Fruit fly (Drosophila melanogaster) whole organism, embryonic: ENCODE results near the gene Prosbeta2R2.

Experiments
- Antp ChIP-seq: fragments of 200-800 bp; sonication (Bioruptor generic); optimal IDR thresholded peaks from 3 replicates; lab custom pipeline; 2016; ENCODE audit warnings: missing biosample characterization, missing genetic modification characterization
- B-H1 ChIP-seq: fragments of 200-800 bp; sonication (Bioruptor generic); IDR thresholded peaks from 3 replicates; pipeline ENCODE4 v1.3.6; 2022; ENCODE audit warnings: missing biosample characterization, missing genetic modification characterization
- Bteb2 ChIP-seq: fragments of 200-800 bp; sonication (Bioruptor generic); optimal IDR thresholded peaks from 2 replicates; lab custom pipeline; 2016; ENCODE audit warnings: missing biosample characterization, missing genetic modification characterization
- CG10209 ChIP-seq: fragments of 200-800 bp; sonication (Bioruptor generic); optimal IDR thresholded peaks from 3 replicates; lab custom pipeline; 2017; ENCODE audit warnings: missing biosample characterization, mild to moderate bottlenecking, missing genetic modification characterization, missing genetic modification reagents
- CG1024 ChIP-seq: fragments of 200-800 bp; sonication (Bioruptor generic); IDR thresholded peaks from 2 replicates; pipeline ENCODE4 v1.3.6; 2022; ENCODE audit warnings: missing biosample characterization, missing genetic modification characterization
- CG10321 ChIP-seq: fragments of 200-800 bp; sonication (Bioruptor generic); IDR thresholded peaks from 2 replicates; pipeline ENCODE4 v1.3.6; 2022; ENCODE audit warnings: missing biosample characterization, missing genetic modification characterization
- CG10462 ChIP-seq: fragments of 200-800 bp; sonication (Bioruptor generic); optimal IDR thresholded peaks from 2 replicates; lab custom pipeline; 2016; ENCODE audit warnings: missing biosample characterization, missing genetic modification characterization
- CG10979 ChIP-seq: fragments of 200-800 bp; sonication (Bioruptor generic); optimal IDR thresholded peaks from 2 replicates; lab custom pipeline; 2018; ENCODE audit warnings: missing biosample characterization, mild to moderate bottlenecking, missing genetic modification characterization, moderate library complexity
- CG11696 ChIP-seq: fragments of 200-800 bp; sonication (Bioruptor generic); IDR thresholded peaks from 2 replicates; pipeline ENCODE4 v1.3.6; 2022; ENCODE audit warnings: missing biosample characterization, missing genetic modification characterization
- CG12155 ChIP-seq: fragments of 200-800 bp; sonication (Bioruptor generic); optimal IDR thresholded peaks from 3 replicates; lab custom pipeline; 2016; ENCODE audit warnings: missing biosample characterization, missing genetic modification characterization
- CG12219 ChIP-seq: fragments of 200-800 bp; sonication (Bioruptor generic); optimal IDR thresholded peaks from 3 replicates; lab custom pipeline; 2018; ENCODE audit warnings: missing biosample characterization, mild to moderate bottlenecking, missing genetic modification characterization
- CG14965 ChIP-seq: fragments of 200-800 bp; sonication (Bioruptor generic); optimal IDR thresholded peaks from 2 replicates; lab custom pipeline; 2016; ENCODE audit warnings: missing biosample characterization, missing genetic modification characterization, borderline replicate concordance
- CG1647 ChIP-seq: fragments of 200-800 bp; sonication (Bioruptor generic); optimal IDR thresholded peaks from 3 replicates; lab custom pipeline; 2016; ENCODE audit warnings: missing biosample characterization, missing genetic modification characterization
- CG17829 ChIP-seq: fragments of 200-800 bp; optimal IDR thresholded peaks from 2 replicates; lab custom pipeline; 2019; ENCODE audit warnings: missing biosample characterization, mild to moderate bottlenecking, missing genetic modification characterization, moderate library complexity
- CG34422 ChIP-seq: fragments of 200-800 bp; sonication (Bioruptor generic); IDR thresholded peaks from 3 replicates; pipeline ENCODE4 v1.3.6; 2022; ENCODE audit warnings: missing biosample characterization, missing genetic modification characterization
- CG3847 ChIP-seq: fragments of 200-800 bp; sonication (Bioruptor generic); IDR thresholded peaks from 2 replicates; pipeline ENCODE4 v1.3.6; 2022; ENCODE audit warnings: missing biosample characterization, missing genetic modification characterization
- CG4282 ChIP-seq: fragments of 200-800 bp; sonication (Bioruptor generic); optimal IDR thresholded peaks from 2 replicates; lab custom pipeline; 2016; ENCODE audit warnings: missing biosample characterization, missing genetic modification characterization
- CG6689 ChIP-seq: fragments of 200-800 bp; sonication (Bioruptor generic); IDR thresholded peaks from 2 replicates; pipeline ENCODE4 v1.3.6; 2022; ENCODE audit warnings: missing biosample characterization, missing genetic modification characterization
- CG8388 ChIP-seq: fragments of 200-800 bp; sonication (Bioruptor generic); optimal IDR thresholded peaks from 2 replicates; lab custom pipeline; 2019; ENCODE audit warnings: missing biosample characterization, mild to moderate bottlenecking, missing genetic modification characterization, moderate library complexity
- CG9932 ChIP-seq: fragments of 200-800 bp; sonication (Bioruptor generic); IDR thresholded peaks from 2 replicates; pipeline ENCODE4 v1.3.6; 2022; ENCODE audit warnings: missing biosample characterization, missing genetic modification characterization
- D19B ChIP-seq: fragments of 200-800 bp; sonication (Bioruptor generic); optimal IDR thresholded peaks from 2 replicates; lab custom pipeline; 2017; ENCODE audit warnings: missing biosample characterization, mild to moderate bottlenecking, missing genetic modification characterization
- Deaf1 ChIP-seq: fragments of 200-800 bp; optimal IDR thresholded peaks from 3 replicates; lab custom pipeline; 2019; ENCODE audit warnings: missing biosample characterization, mild to moderate bottlenecking, missing genetic modification characterization, moderate library complexity
- Dip2 ChIP-seq: fragments of 200-800 bp; sonication (Bioruptor generic); IDR thresholded peaks from 2 replicates; pipeline ENCODE4 v1.3.6; 2022; ENCODE audit warnings: missing biosample characterization, missing genetic modification characterization
- HLH54F ChIP-seq: fragments of 200-800 bp; sonication (Bioruptor generic); optimal IDR thresholded peaks from 3 replicates; lab custom pipeline; 2016; ENCODE audit warnings: missing biosample characterization, missing genetic modification characterization
- Lpt ChIP-seq: fragments of >200 bp; optimal IDR thresholded peaks from 2 replicates; lab custom pipeline; 2018; ENCODE audit warnings: missing biosample characterization, missing genetic modification characterization
- Myb ChIP-seq: fragments of 200-800 bp; sonication (Bioruptor generic); optimal IDR thresholded peaks from 2 replicates; lab custom pipeline; 2016; ENCODE audit warnings: missing biosample characterization, missing genetic modification characterization
- Side ChIP-seq: fragments of 200-800 bp; sonication (Bioruptor generic); optimal IDR thresholded peaks from 2 replicates; lab custom pipeline; 2016; ENCODE audit warnings: missing biosample characterization, missing genetic modification characterization
- Sin3A ChIP-seq: fragments of >200 bp; optimal IDR thresholded peaks from 2 replicates; lab custom pipeline; 2018
- al ChIP-seq: fragments of 200-800 bp; sonication (Bioruptor generic); IDR thresholded peaks from 2 replicates; pipeline ENCODE4 v1.3.6; 2022; ENCODE audit warnings: missing biosample characterization, missing genetic modification characterization
- ash1 ChIP-seq: fragments of 200-800 bp; sonication (Bioruptor generic); optimal IDR thresholded peaks from 2 replicates; lab custom pipeline; 2018; ENCODE audit warnings: missing biosample characterization, mild to moderate bottlenecking, missing genetic modification characterization
- az2 ChIP-seq: fragments of 200-800 bp; sonication (Bioruptor generic); optimal IDR thresholded peaks from 3 replicates; lab custom pipeline; 2016; ENCODE audit warnings: missing biosample characterization, missing genetic modification characterization
- chinmo ChIP-seq: fragments of 200-800 bp; sonication (Bioruptor generic); IDR thresholded peaks from 4 replicates; pipeline ENCODE4 v1.3.6; 2022; ENCODE audit warnings: missing biosample characterization, missing genetic modification characterization; ENCODE audit not compliant: partially characterized antibody
- crc ChIP-seq: fragments of 200-800 bp; sonication (Bioruptor generic); optimal IDR thresholded peaks from 2 replicates; lab custom pipeline; 2016; ENCODE audit warnings: missing biosample characterization, missing genetic modification characterization
- da ChIP-seq: fragments of 200-800 bp; sonication (Bioruptor generic); optimal IDR thresholded peaks from 2 replicates; lab custom pipeline; 2016; ENCODE audit warnings: missing biosample characterization, missing genetic modification characterization
- dan ChIP-seq: fragments of 200-800 bp; sonication (Bioruptor generic); IDR thresholded peaks from 2 replicates; pipeline ENCODE4 v1.3.6; 2022; ENCODE audit warnings: missing biosample characterization, missing genetic modification characterization
- dmrt99B ChIP-seq: fragments of 200-800 bp; sonication (Bioruptor generic); optimal IDR thresholded peaks from 2 replicates; lab custom pipeline; 2018; ENCODE audit warnings: missing biosample characterization, mild to moderate bottlenecking, missing genetic modification characterization, moderate library complexity
- gsb ChIP-seq: fragments of 200-800 bp; sonication (Bioruptor generic); IDR thresholded peaks from 2 replicates; pipeline ENCODE4 v1.3.6; 2022; ENCODE audit warnings: missing biosample characterization, missing genetic modification characterization
- gt ChIP-seq: fragments of 200-800 bp; sonication (Bioruptor generic); IDR thresholded peaks from 2 replicates; pipeline ENCODE4 v1.3.6; 2022; ENCODE audit warnings: missing biosample characterization, missing genetic modification characterization
- ind ChIP-seq: fragments of 200-800 bp; sonication (Bioruptor generic); optimal IDR thresholded peaks from 3 replicates; lab custom pipeline; 2016; ENCODE audit warnings: missing biosample characterization, missing genetic modification characterization
- jing ChIP-seq: fragments of 200-800 bp; sonication (Bioruptor generic); optimal IDR thresholded peaks from 2 replicates; lab custom pipeline; 2018; ENCODE audit warnings: missing biosample characterization, mild to moderate bottlenecking, missing genetic modification characterization
- kah ChIP-seq: fragments of 200-800 bp; sonication (Bioruptor generic); optimal IDR thresholded peaks from 2 replicates; lab custom pipeline; 2018; ENCODE audit warnings: missing biosample characterization, mild to moderate bottlenecking, missing genetic modification characterization
- klu ChIP-seq: fragments of 200-800 bp; sonication (Bioruptor generic); IDR thresholded peaks from 2 replicates; pipeline ENCODE4 v1.3.6; 2022; ENCODE audit warnings: missing biosample characterization, missing genetic modification characterization
- kni ChIP-seq: fragments of 200-800 bp; sonication (Bioruptor generic); optimal IDR thresholded peaks from 3 replicates; lab custom pipeline; 2017; ENCODE audit warnings: mild to moderate bottlenecking, missing biosample characterization, missing genetic modification reagents, missing genetic modification characterization
- oc ChIP-seq: fragments of 200-800 bp; sonication (Bioruptor generic); optimal IDR thresholded peaks from 2 replicates; lab custom pipeline; 2018; ENCODE audit warnings: missing biosample characterization, mild to moderate bottlenecking, missing genetic modification characterization, moderate library complexity
- org-1 ChIP-seq: fragments of 200-800 bp; sonication (Bioruptor generic); optimal IDR thresholded peaks from 2 replicates; lab custom pipeline; 2017; ENCODE audit warnings: missing biosample characterization, missing genetic modification characterization
- phol ChIP-seq: fragments of 200-800 bp; sonication (Bioruptor generic); optimal IDR thresholded peaks from 3 replicates; lab custom pipeline; 2018; ENCODE audit warnings: missing biosample characterization, mild to moderate bottlenecking, missing genetic modification characterization, moderate library complexity
- tll ChIP-seq, 2 experiments: fragments of 200-800 bp in 1 of 2; fragments of >200 bp in 1 of 2; sonication (Bioruptor generic) in 1 of 2; optimal IDR thresholded peaks; 2 replicates each; lab custom pipeline; 2017 to 2019; ENCODE audit warnings: missing biosample characterization in 2 of 2, missing genetic modification characterization in 2 of 2, mild to moderate bottlenecking in 1 of 2, moderate library complexity in 1 of 2
- usp ChIP-seq: fragments of >200 bp; optimal IDR thresholded peaks from 2 replicates; lab custom pipeline; 2017; ENCODE audit warnings: missing biosample characterization, missing genetic modification characterization
- zfh2 ChIP-seq: fragments of 200-800 bp; sonication (Bioruptor generic); optimal IDR thresholded peaks from 2 replicates; lab custom pipeline; 2016; ENCODE audit warnings: missing biosample characterization, missing genetic modification characterization

Prosbeta2R2 gene

DNA sequence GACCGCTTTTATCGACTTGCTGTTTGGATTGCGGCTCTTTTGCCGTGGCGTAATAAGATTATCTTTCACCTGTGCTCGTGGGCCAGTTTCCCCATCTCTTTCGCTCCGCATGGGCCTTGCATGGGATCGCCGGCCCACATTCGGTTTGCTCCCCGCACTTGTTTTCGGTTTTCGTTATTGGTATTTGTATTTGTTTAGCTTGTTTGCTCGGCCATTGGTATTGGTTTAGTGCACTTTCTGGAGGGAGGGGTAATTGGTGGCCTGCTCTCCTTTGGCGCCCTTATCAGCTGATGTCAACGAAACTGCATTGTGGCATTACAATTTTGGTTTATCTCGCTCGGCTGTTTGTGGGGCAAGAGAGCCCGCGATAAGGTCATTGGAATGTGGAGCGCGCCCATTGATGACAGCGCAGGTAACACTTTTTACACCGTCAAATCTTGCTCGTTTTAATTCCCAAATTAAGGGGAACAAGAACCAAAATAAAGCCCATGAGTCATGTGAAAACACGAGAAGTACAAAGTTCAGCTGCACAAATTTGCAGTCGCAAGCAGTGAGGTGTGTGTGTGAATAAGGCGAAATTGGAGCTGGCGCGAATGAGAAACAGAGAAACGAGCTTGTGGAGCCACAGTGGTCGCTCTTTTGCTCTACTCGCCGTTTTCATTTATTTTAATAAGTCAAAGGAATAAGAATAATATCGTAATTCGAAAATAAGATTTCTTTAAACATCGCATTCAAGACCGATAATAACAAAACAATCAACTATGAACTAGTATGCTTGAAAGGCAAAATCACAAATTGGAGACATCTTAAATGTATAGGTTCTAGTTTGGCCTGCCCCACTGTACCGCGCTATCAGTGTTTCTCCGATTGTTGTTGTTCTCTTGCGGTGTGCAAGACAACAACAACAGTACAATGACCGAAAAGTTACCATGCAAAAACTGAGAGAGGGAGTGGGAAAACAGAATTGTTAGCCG is 3.7 kb downstream of the Prosbeta2R2 start (continued):
- TF ChIP-seq jing, result peak; percentile 93
- TF ChIP-seq al, result no peak
- TF ChIP-seq Lpt, result no peak
- peak; percentile 96 for TF ChIP-seq CG4282 (GFP tag; lab: Kevin White, UChicago)
- peak; percentile 98 for TF ChIP-seq CG10462 (GFP tag; lab: Kevin White, UChicago)
- peak; percentile 98 for TF ChIP-seq da (GFP tag; lab: Kevin White, UChicago)
- peak; percentile 95 for TF ChIP-seq CG14965 (GFP tag; lab: Kevin White, UChicago)
- peak; percentile 92 for TF ChIP-seq kah
- TF ChIP-seq zfh2 (GFP tag; lab: Kevin White, UChicago), result peak; percentile 27
- TF ChIP-seq ind, result peak; percentile 78
- peak; percentile 93 for TF ChIP-seq az2 (GFP tag; lab: Kevin White, UChicago)
- TF ChIP-seq org-1 (GFP tag; lab: Kevin White, UChicago), result peak; percentile 98
- TF ChIP-seq klu (GFP tag; lab: Robert Waterston, UW), result peak; percentile 51
- peak; percentile 94 for TF ChIP-seq gt (GFP tag; lab: Robert Waterston, UW)
- peak; percentile 99 for TF ChIP-seq CG10209 (GFP tag; lab: Kevin White, UChicago)
- TF ChIP-seq kni (GFP tag; lab: Kevin White, UChicago), result peak; percentile 100
- TF ChIP-seq tll (GFP tag; optimal IDR thresholded peaks at IDR 0.05; lab: Kevin White, UChicago), result peak in 1 of 2 experiments; percentile 86
- peak; percentile 99 for TF ChIP-seq oc (tag; lab: Kevin White, UChicago)
- peak; percentile 88 for TF ChIP-seq B-H1 (GFP tag; lab: Robert Waterston, UW)
- peak; percentile 48 for TF ChIP-seq CG3847
- TF ChIP-seq crc (GFP tag; lab: Kevin White, UChicago), result peak; percentile 93
- no peak for TF ChIP-seq Sin3A (lab: Kevin White, UChicago)
- TF ChIP-seq Myb (GFP tag; lab: Kevin White, UChicago), result peak; percentile 82
- peak; percentile 99 for TF ChIP-seq Side (GFP tag; lab: Kevin White, UChicago)
- peak; percentile 31; the same call in 1 of the 2 replicates for TF ChIP-seq gsb (GFP tag; lab: Robert Waterston, UW)
- TF ChIP-seq CG6689 (GFP tag; lab: Robert Waterston, UW), result peak; percentile 94
- TF ChIP-seq D19B (GFP tag; lab: Kevin White, UChicago), result no peak
- TF ChIP-seq CG12219 (GFP tag; lab: Kevin White, UChicago), result peak; percentile 94
- TF ChIP-seq Antp (GFP tag; lab: Kevin White, UChicago), result peak; percentile 98
- TF ChIP-seq HLH54F (GFP tag; lab: Kevin White, UChicago), result peak; percentile 84
- peak; percentile 48 for TF ChIP-seq CG10321 (GFP tag; lab: Robert Waterston, UW)
- TF ChIP-seq CG8388, result peak; percentile 93
- TF ChIP-seq usp (GFP tag; lab: Kevin White, UChicago), result no peak
- no peak for TF ChIP-seq Dip2 (GFP tag; lab: Robert Waterston, UW)
- peak; percentile 41; the same call in 1 of the 2 replicates for TF ChIP-seq dan
- peak; percentile 98 for TF ChIP-seq CG1647 (GFP tag; lab: Kevin White, UChicago)
- TF ChIP-seq ash1 (GFP tag; lab: Kevin White, UChicago), result peak; percentile 96
- TF ChIP-seq CG1024 (GFP tag; lab: Robert Waterston, UW), result peak; percentile 98
- peak; percentile 92 for TF ChIP-seq CG17829 (tag; lab: Kevin White, UChicago)
- TF ChIP-seq CG9932, result peak; percentile 55
- peak; percentile 51 for TF ChIP-seq Deaf1
- peak; percentile 82 for TF ChIP-seq CG34422
- TF ChIP-seq CG11696 (GFP tag; lab: Robert Waterston, UW), result peak; percentile 87
- TF ChIP-seq chinmo, result peak; percentile 90; the same call in 3 of the 4 replicates
- TF ChIP-seq dmrt99B (tag; lab: Kevin White, UChicago), result peak; percentile 92
- peak; percentile 56 for TF ChIP-seq phol (tag; lab: Kevin White, UChicago)
- TF ChIP-seq Bteb2 (GFP tag; lab: Kevin White, UChicago), result peak; percentile 84
- peak; percentile 79 for TF ChIP-seq CG12155 (GFP tag; lab: Kevin White, UChicago)
- TF ChIP-seq CG10979 (tag; lab: Kevin White, UChicago), result peak; percentile 90
